Worm (Caenorhabditis elegans) whole organism, late embryonic: ENCODE measurements around the gene plpp-1.1.

Experiments used
- F13H6.1 ChIP-seq: sonication (generic microtip); optimal IDR thresholded peaks from 2 replicates; lab custom pipeline; 2016; ENCODE audit warnings: missing genetic modification characterization, missing compliant biosample characterization
- elt-2 ChIP-seq: sonication (generic microtip); optimal IDR thresholded peaks from 2 replicates; lab custom pipeline; 2016; ENCODE audit warnings: missing genetic modification reagents, missing genetic modification characterization, missing compliant biosample characterization
- fkh-10 ChIP-seq: fragments of 150-350 bp; optimal IDR thresholded peaks from 2 replicates; lab custom pipeline; 2014; ENCODE audit warnings: missing biosample characterization, missing genetic modification reagents, missing genetic modification characterization
- nfya-1 ChIP-seq: sonication (generic microtip); optimal IDR thresholded peaks from 2 replicates; lab custom pipeline; 2017; ENCODE audit warnings: missing genetic modification characterization, mild to moderate bottlenecking, missing compliant biosample characterization, antibody characterized with exemption, moderate library complexity
- sox-4 ChIP-seq: sonication (generic microtip); optimal IDR thresholded peaks from 2 replicates; lab custom pipeline; 2017; ENCODE audit warnings: mild to moderate bottlenecking, missing genetic modification characterization, inconsistent platforms, missing compliant biosample characterization

ce11 chrII:3931825-3932224, 4.0 kb upstream of the plpp-1.1 start:
- TF ChIP-seq fkh-10 (GFP tag; lab: Kevin White, UChicago) (no peak), nfya-1 (tag; lab: Kevin White, UChicago) (no peak), sox-4 (tag; lab: Kevin White, UChicago) (no peak), elt-2 (tag; lab: Kevin White, UChicago) (no peak), F13H6.1 (tag; lab: Kevin White, UChicago) (no peak)
